Worm (Caenorhabditis elegans) whole organism, L1 larva: Measurements from ENCODE around the gene alh-1.

ENCODE experiments used
- C04F5.9 ChIP-seq: sonication (generic microtip); optimal IDR thresholded peaks from 2 replicates; lab custom pipeline; 2016; ENCODE audit warnings: missing genetic modification characterization, missing compliant biosample characterization
- ceh-88 ChIP-seq: fragments of 200-800 bp; sonication (Bioruptor generic); IDR thresholded peaks from 2 replicates; pipeline ENCODE4 v1.3.6; 2022; ENCODE audit warnings: missing genetic modification characterization, missing compliant biosample characterization
- efl-1 ChIP-seq, 4 experiments: fragments of 150-350 bp; optimal IDR thresholded peaks in 3 of 4; peaks in 1 of 4; 1 replicate in 1 of 4; 2 replicates in 3 of 4; lab custom pipeline; 2014; ENCODE audit warnings: missing biosample characterization in 2 of 4, missing genetic modification characterization in 2 of 4, missing genetic modification reagents in 2 of 4
- elt-2 ChIP-seq: sonication (generic microtip); optimal IDR thresholded peaks from 2 replicates; lab custom pipeline; 2016; ENCODE audit warnings: missing genetic modification characterization, mild to moderate bottlenecking, inconsistent platforms, missing compliant biosample characterization, missing genetic modification reagents
- fkh-10 ChIP-seq: sonication (generic microtip); optimal IDR thresholded peaks from 2 replicates; lab custom pipeline; 2017; ENCODE audit warnings: missing biosample characterization, missing genetic modification reagents, missing genetic modification characterization
- nhr-76 ChIP-seq: sonication (generic microtip); optimal IDR thresholded peaks from 2 replicates; lab custom pipeline; 2017; ENCODE audit warnings: missing biosample characterization, missing genetic modification characterization
- rnt-1 ChIP-seq: sonication (generic microtip); optimal IDR thresholded peaks from 2 replicates; lab custom pipeline; 2016; ENCODE audit warnings: mild to moderate bottlenecking, missing genetic modification characterization, moderate library complexity, missing compliant biosample characterization
- zag-1 ChIP-seq: fragments of 150-350 bp; optimal IDR thresholded peaks from 2 replicates; lab custom pipeline; 2014; ENCODE audit warnings: missing biosample characterization, missing genetic modification characterization
- ztf-4 ChIP-seq: fragments of 150-350 bp; optimal IDR thresholded peaks from 2 replicates; lab custom pipeline; 2014; ENCODE audit warnings: missing biosample characterization, missing genetic modification characterization

DNA sequence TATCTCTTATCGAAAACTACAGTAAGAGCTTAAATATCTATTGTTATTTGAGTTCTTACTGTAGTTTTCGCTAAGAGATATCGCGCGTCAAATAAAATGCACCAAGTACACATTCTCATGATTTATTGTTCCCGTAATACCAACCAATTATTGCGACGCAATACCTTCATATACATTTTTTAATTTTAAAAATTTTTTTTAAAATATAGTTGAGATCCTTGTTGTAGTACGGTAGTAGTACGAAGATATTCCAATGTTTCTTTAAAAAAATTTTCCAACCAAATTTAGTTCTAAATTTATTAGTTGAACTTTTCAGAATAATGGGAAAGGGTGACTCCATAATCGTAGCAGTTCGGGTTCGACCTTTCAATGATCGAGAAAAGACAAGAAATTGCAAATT is 46.9 kb upstream of the alh-1 start, which contains the start of gene klp-6:
- TF ChIP-seq C04F5.9 (tag; lab: Kevin White, UChicago) (no peak), ceh-88 (GFP tag; lab: Robert Waterston, UW) (no peak), ztf-4 (tag; lab: Kevin White, UChicago) (no peak), zag-1 (no peak), fkh-10 (GFP tag; lab: Kevin White, UChicago) (no peak), nhr-76 (tag; lab: Kevin White, UChicago) (no peak), efl-1 (optimal IDR thresholded peaks at IDR 0.05; lab: Kevin White, UChicago) (no peak), efl-1 (GFP tag; optimal IDR thresholded peaks at IDR 0.05 in 1 of 2; lab: Kevin White, UChicago) (no peak), elt-2 (no peak), rnt-1 (tag; lab: Kevin White, UChicago) (no peak)
